Worm (Caenorhabditis elegans) whole organism, midembryonic: ENCODE results near the gene C15H7.3.

Experiments used
- T22C8.4 ChIP-seq: fragments of 200-800 bp; sonication (Bioruptor generic); IDR thresholded peaks from 2 replicates; pipeline ENCODE4 v1.3.6; 2022; ENCODE audit warnings: missing genetic modification characterization, missing compliant biosample characterization
- cog-1 ChIP-seq: sonication (generic microtip); optimal IDR thresholded peaks from 2 replicates; lab custom pipeline; 2016; ENCODE audit warnings: missing genetic modification characterization, missing compliant biosample characterization
- flt-1 ChIP-seq: fragments of 200-800 bp; sonication (Bioruptor generic); IDR thresholded peaks from 2 replicates; pipeline ENCODE4 v1.3.6; 2022; ENCODE audit warnings: missing genetic modification characterization, missing compliant biosample characterization
- tab-1 ChIP-seq: fragments of 200-800 bp; sonication (Bioruptor generic); IDR thresholded peaks from 2 replicates; pipeline ENCODE4 v1.3.6; 2022; ENCODE audit warnings: missing genetic modification characterization, missing compliant biosample characterization
- ztf-29 ChIP-seq: fragments of 200-800 bp; sonication (Bioruptor generic); IDR thresholded peaks from 2 replicates; pipeline ENCODE4 v1.3.6; 2022; ENCODE audit warnings: missing genetic modification reagents, missing genetic modification characterization, missing compliant biosample characterization

DNA sequence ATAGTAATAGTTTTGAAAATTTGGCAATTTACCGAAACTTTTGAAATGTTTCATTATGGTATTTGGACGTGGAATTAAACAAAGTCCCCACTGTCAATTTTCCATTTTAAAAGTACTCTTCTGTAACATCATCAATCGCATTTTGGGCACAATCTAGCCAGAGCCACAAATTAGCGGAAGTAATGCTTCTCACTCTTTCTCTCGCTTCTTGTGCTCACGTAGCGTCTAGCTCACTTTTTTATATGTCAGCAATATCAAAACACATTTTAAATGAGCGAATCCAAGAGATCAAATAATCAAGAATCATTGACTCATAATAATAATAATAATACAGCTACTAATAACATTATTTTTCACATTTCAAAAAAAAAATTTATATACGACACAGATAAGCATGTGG, 12.2 kb upstream of the C15H7.3 start:
- TF ChIP-seq T22C8.4 (no peak), cog-1 (tag; lab: Kevin White, UChicago) (no peak), ztf-29 (GFP tag; lab: Robert Waterston, UW) (no peak), tab-1 (no peak), flt-1 (GFP tag; lab: Robert Waterston, UW) (no peak)
